Worm (Caenorhabditis elegans): ENCODE results near the gene twk-13.

The twk-13 gene

DNA sequence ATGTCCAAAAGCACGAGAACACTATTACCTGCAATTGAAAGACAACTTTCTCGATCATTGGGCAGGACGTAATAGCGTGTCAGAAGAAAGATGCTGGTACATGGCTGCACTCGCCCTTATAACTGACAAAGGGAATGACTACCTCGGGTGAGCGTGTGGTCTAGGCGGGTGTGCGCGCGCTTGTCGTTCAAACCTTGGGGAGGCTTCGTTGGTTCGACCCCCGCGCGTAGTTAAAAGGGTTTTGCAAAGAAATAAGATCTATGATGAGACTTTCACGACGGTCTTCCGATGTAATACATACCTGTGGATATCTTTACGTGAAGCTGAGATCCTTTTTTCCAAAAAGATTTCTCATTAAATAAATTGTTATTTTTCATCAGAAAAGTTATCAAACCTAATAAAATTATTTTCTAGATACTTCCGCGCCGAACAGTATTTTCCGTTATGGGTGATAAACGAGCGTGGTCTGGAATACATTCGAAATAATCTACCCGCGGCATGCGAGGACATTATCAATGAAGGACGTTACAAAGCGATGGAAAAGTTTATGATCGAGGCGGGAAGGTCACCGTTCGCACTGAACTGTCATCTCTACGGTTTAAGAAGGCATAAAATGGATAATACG lies 34.2 kb downstream of the twk-13 start (continued):
- TF ChIP-seq hlh-26 (GFP tag; conservative IDR thresholded peaks at IDR 0.05) (peak; percentile 87), nfyb-1 (GFP tag; IDR thresholded peaks at IDR 0.05) (peak; percentile 99), akir-1 (GFP tag; optimal IDR thresholded peaks at IDR 0.05) (peak; percentile 89), ztf-26 (tag; optimal IDR thresholded peaks at IDR 0.05) (peak; percentile 95), F57C9.4 (tag; optimal IDR thresholded peaks at IDR 0.05) (peak; percentile 99), cebp-1 (GFP tag; IDR thresholded peaks at IDR 0.05) (peak; percentile 87), cebp-1 (tag; optimal IDR thresholded peaks at IDR 0.05) (peak; percentile 94)

DNA sequence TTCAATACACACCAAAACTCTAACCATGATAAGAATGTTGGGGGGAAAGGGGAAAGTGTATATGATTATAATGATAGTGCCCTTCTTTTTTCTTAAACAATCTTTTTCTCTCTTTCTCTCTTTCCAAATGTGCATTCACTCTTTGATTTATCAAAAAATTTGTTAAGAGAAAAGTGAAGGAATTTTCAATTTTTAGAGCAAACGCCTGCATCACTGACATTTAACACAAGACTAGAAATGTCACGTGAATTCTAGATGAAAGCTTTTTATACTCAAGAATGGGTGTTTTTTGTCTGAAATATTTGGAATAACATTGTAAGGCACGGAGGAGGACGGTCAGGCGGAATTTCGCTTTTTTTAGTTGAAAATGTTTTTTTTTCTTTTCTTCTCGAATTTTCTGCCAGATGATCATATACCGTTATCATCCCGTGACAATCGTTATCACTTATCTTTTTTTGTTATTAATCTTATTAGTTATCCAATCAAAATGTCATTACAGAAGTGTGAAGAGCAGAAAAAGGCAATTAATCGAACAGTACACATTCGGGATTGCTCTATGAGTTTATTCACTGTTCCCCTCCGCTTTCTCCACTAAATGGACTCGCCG lies 35.7 kb downstream of the twk-13 start, which contains the start of the genes frm-7 and F55C5.17:
frm-7 (plus strand) TSS at position 500 of the 607 bp plus-strand sequence.
F55C5.17 (plus strand) TSS at position 557 of the 607 bp plus-strand sequence.
- no peak for TF ChIP-seq tbx-9 (tag; optimal IDR thresholded peaks at IDR 0.05; ENCODE audit: borderline replicate concordance)
- TF ChIP-seq madf-3 (GFP tag; IDR thresholded peaks at IDR 0.05): no peak
- no peak for TF ChIP-seq lir-1 (GFP tag; conservative IDR thresholded peaks at IDR 0.05)
- no peak for TF ChIP-seq him-1 (tag; optimal IDR thresholded peaks at IDR 0.05)
- TF ChIP-seq ekl-4 (GFP tag; IDR thresholded peaks at IDR 0.05): no peak
- TF ChIP-seq cebp-1 (GFP tag; IDR thresholded peaks at IDR 0.05): no peak
- TF ChIP-seq cebp-1 (tag; optimal IDR thresholded peaks at IDR 0.05): peak; percentile 42
- TF ChIP-seq die-1 (tag; optimal IDR thresholded peaks at IDR 0.05): no peak
- 0 out of 2 replicates have a peak, but pooled peaks have one; percentile 37 for TF ChIP-seq C06A6.2 (GFP tag; conservative IDR thresholded peaks at IDR 0.05)
- no peak for TF ChIP-seq unc-130 (GFP tag; optimal IDR thresholded peaks at IDR 0.05)
- TF ChIP-seq mcd-1 (GFP tag; IDR thresholded peaks at IDR 0.05): no peak
- no peak for TF ChIP-seq gei-17 (GFP tag; optimal IDR thresholded peaks at IDR 0.05)
- no peak for TF ChIP-seq F55B11.4 (tag; optimal IDR thresholded peaks at IDR 0.05; ENCODE audit: borderline replicate concordance, insufficient read depth)
- no peak for TF ChIP-seq C17E4.6 (GFP tag; IDR thresholded peaks at IDR 0.05)
- TF ChIP-seq snpc-3.4 (tag; optimal IDR thresholded peaks at IDR 0.05): no peak
- TF ChIP-seq lag-1 (GFP tag; IDR thresholded peaks at IDR 0.05): no peak
- TF ChIP-seq ztf-18 (tag; optimal IDR thresholded peaks at IDR 0.05): no peak
- TF ChIP-seq ccch-3 (GFP tag; optimal IDR thresholded peaks at IDR 0.05): no peak
- no peak for TF ChIP-seq ceh-91 (GFP tag; IDR thresholded peaks at IDR 0.05)
- TF ChIP-seq xnd-1 (tag; optimal IDR thresholded peaks at IDR 0.05): no peak
- no peak for TF ChIP-seq ceh-27 (GFP tag; optimal IDR thresholded peaks at IDR 0.05)
- no peak for TF ChIP-seq hlh-12 (tag; optimal IDR thresholded peaks at IDR 0.05)
- no peak for TF ChIP-seq T26A5.8 (tag; optimal IDR thresholded peaks at IDR 0.05)
- TF ChIP-seq ztf-22 (GFP tag; optimal IDR thresholded peaks at IDR 0.05): no peak
- no peak for TF ChIP-seq dpl-1 (GFP tag; optimal IDR thresholded peaks at IDR 0.05)
- 0 out of 2 replicates have a peak, but pooled peaks have one; percentile 27 for TF ChIP-seq Y56A3A.18 (GFP tag; IDR thresholded peaks at IDR 0.05)
- peak; percentile 33 for TF ChIP-seq ZK185.1 (tag; optimal IDR thresholded peaks at IDR 0.05; ENCODE audit: poor library complexity, severe bottlenecking)
- no peak for TF ChIP-seq snpc-4 (GFP tag; optimal IDR thresholded peaks at IDR 0.05)
- TF ChIP-seq snpc-4 (tag; optimal IDR thresholded peaks at IDR 0.05): peak in 2 of 4 experiments; percentile 6 to 15
- TF ChIP-seq attf-5 (GFP tag; optimal IDR thresholded peaks at IDR 0.05): peak; percentile 14
- TF ChIP-seq K11D2.4 (GFP tag; IDR thresholded peaks at IDR 0.05): no peak
- no peak for TF ChIP-seq mes-4 (tag; optimal IDR thresholded peaks at IDR 0.05)
- TF ChIP-seq ceh-100 (GFP tag; IDR thresholded peaks at IDR 0.05): no peak
- TF ChIP-seq K12H6.12 (tag; optimal IDR thresholded peaks at IDR 0.05): no peak
- TF ChIP-seq hmg-1.2 (GFP tag; IDR thresholded peaks at IDR 0.05): no peak
- no peak for TF ChIP-seq madf-10 (tag; optimal IDR thresholded peaks at IDR 0.05)
- no peak for TF ChIP-seq F33H1.4 (GFP tag; IDR thresholded peaks at IDR 0.05)
- TF ChIP-seq ceh-79 (tag; optimal IDR thresholded peaks at IDR 0.05): no peak
- TF ChIP-seq bed-1 (GFP tag; IDR thresholded peaks at IDR 0.05): no peak
- TF ChIP-seq F49E8.2 (tag; optimal IDR thresholded peaks at IDR 0.05; ENCODE audit: insufficient read depth): no peak
- TF ChIP-seq nhr-80 (tag; optimal IDR thresholded peaks at IDR 0.05): peak; percentile 58
